Worm (Caenorhabditis elegans) whole organism, L4 larva: ENCODE measurements around the gene Y105C5A.1269.

Experiments
- dve-1 ChIP-seq: sonication (generic microtip); optimal IDR thresholded peaks from 2 replicates; lab custom pipeline; 2017; ENCODE audit warnings: antibody characterized with exemption, mild to moderate bottlenecking, missing genetic modification characterization, missing compliant biosample characterization; ENCODE audit not compliant: insufficient read depth
- egl-27 ChIP-seq: sonication (generic microtip); optimal IDR thresholded peaks from 3 replicates; lab custom pipeline; 2017; ENCODE audit warnings: missing biosample characterization, missing genetic modification reagents, missing genetic modification characterization
- fkh-10 ChIP-seq: fragments of 150-350 bp; optimal IDR thresholded peaks from 2 replicates; lab custom pipeline; 2014; ENCODE audit warnings: missing biosample characterization, missing genetic modification reagents, missing genetic modification characterization
- lin-15B ChIP-seq: fragments of 150-350 bp; sonication (generic microtip); optimal IDR thresholded peaks from 3 replicates; lab custom pipeline; 2014; ENCODE audit warnings: missing biosample characterization, missing genetic modification characterization
- nhr-11 ChIP-seq: fragments of 150-350 bp; optimal IDR thresholded peaks from 2 replicates; lab custom pipeline; 2014; ENCODE audit warnings: missing biosample characterization, missing genetic modification characterization
- nhr-237 ChIP-seq: sonication (generic microtip); optimal IDR thresholded peaks from 2 replicates; lab custom pipeline; 2017; ENCODE audit warnings: missing biosample characterization, missing genetic modification characterization
- nhr-25 ChIP-seq: sonication (generic microtip); optimal IDR thresholded peaks from 2 replicates; lab custom pipeline; 2017; ENCODE audit warnings: missing genetic modification characterization, mild to moderate bottlenecking, missing compliant biosample characterization, antibody characterized with exemption, moderate library complexity, borderline replicate concordance; ENCODE audit not compliant: insufficient read depth
- nhr-28 ChIP-seq: fragments of 150-350 bp; optimal IDR thresholded peaks from 2 replicates; lab custom pipeline; 2014; ENCODE audit warnings: missing biosample characterization, missing genetic modification characterization
- nhr-77 ChIP-seq: fragments of 150-350 bp; optimal IDR thresholded peaks from 2 replicates; lab custom pipeline; 2014; ENCODE audit warnings: missing biosample characterization, missing genetic modification characterization
- pha-4 ChIP-seq, 2 experiments: fragments of 150-350 bp in 1 of 2; fragments of 200-800 bp in 1 of 2; sonication (Bioruptor generic) in 1 of 2; IDR thresholded peaks in 1 of 2; optimal IDR thresholded peaks in 1 of 2; 2 replicates each; pipeline versions ENCODE4 v1.3.6 to Lab custom; 2014 to 2022; ENCODE audit warnings: missing genetic modification characterization in 2 of 2, missing genetic modification reagents in 2 of 2, missing biosample characterization in 1 of 2, missing compliant biosample characterization in 1 of 2
- unc-62 ChIP-seq, 3 experiments: fragments of 150-350 bp in 1 of 3; sonication (generic microtip); optimal IDR thresholded peaks in 2 of 3; peaks in 1 of 3; 1 replicate in 1 of 3; 2 replicates in 2 of 3; lab custom pipeline; 2014 to 2017; ENCODE audit warnings: missing biosample characterization in 3 of 3, missing genetic modification characterization in 3 of 3, missing genetic modification reagents in 3 of 3, missing genotype in 1 of 3

DNA sequence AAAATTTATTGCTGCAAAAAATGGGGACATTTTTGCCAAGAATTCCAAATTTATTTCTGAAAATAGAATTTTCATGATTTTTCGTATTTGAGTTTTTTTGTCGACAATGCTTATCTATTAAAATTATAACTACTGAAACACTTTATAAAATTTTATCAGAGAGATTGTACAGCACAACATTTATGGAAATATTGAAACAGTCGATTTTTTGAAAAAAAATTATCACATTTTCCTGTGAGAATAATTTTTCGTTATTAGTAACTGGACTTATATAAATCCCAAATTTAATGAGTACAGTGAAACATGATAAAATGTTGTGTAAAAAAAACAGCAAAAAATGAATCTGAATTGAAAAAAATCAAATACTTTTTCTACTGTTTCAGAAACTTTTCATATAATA is 29.7 kb upstream of the Y105C5A.1269 start:
- TF ChIP-seq egl-27 (tag; lab: Kevin White, UChicago) (no peak), nhr-11 (tag; lab: Kevin White, UChicago) (no peak), nhr-25 (tag; lab: Kevin White, UChicago) (no peak), lin-15B (tag; lab: Kevin White, UChicago) (no peak), nhr-28 (tag; lab: Kevin White, UChicago) (no peak), nhr-237 (tag; lab: Kevin White, UChicago) (no peak), fkh-10 (GFP tag; lab: Kevin White, UChicago) (no peak), unc-62 (GFP tag; optimal IDR thresholded peaks at IDR 0.05 in 1 of 2; lab: Kevin White, UChicago) (no peak), unc-62 (tag; optimal IDR thresholded peaks at IDR 0.05; lab: Kevin White, UChicago) (no peak), dve-1 (tag; lab: Kevin White, UChicago) (no peak), pha-4 (GFP tag; IDR thresholded peaks at IDR 0.05; lab: Robert Waterston, UW) (no peak), pha-4 (tag; optimal IDR thresholded peaks at IDR 0.05; lab: Kevin White, UChicago) (no peak), nhr-77 (tag; lab: Kevin White, UChicago) (no peak)
